Worm (Caenorhabditis elegans) whole organism, L2 larva: ENCODE results near the gene acy-2.

ENCODE experiments used
- F13H6.1 ChIP-seq: sonication (generic microtip); optimal IDR thresholded peaks from 2 replicates; lab custom pipeline; 2016; ENCODE audit warnings: missing genetic modification characterization, missing compliant biosample characterization
- Y55F3AM.14 ChIP-seq: fragments of 200-800 bp; sonication (Bioruptor generic); optimal IDR thresholded peaks from 2 replicates; lab custom pipeline; 2018; ENCODE audit warnings: mild to moderate bottlenecking, missing genetic modification characterization, missing compliant biosample characterization
- ZK546.5 ChIP-seq: sonication (generic microtip); optimal IDR thresholded peaks from 2 replicates; lab custom pipeline; 2017; ENCODE audit warnings: missing biosample characterization, missing genetic modification characterization
- alr-1 ChIP-seq: fragments of 150-350 bp; optimal IDR thresholded peaks from 2 replicates; lab custom pipeline; 2014; ENCODE audit warnings: missing biosample characterization, missing genetic modification characterization
- aly-2 ChIP-seq: fragments of 150-350 bp; optimal IDR thresholded peaks from 2 replicates; lab custom pipeline; 2014; ENCODE audit warnings: missing biosample characterization, missing genetic modification characterization
- ama-1 ChIP-seq: fragments of 150-350 bp; optimal IDR thresholded peaks from 2 replicates; lab custom pipeline; 2018; ENCODE audit warnings: inconsistent platforms
- blmp-1 ChIP-seq: sonication (generic microtip); optimal IDR thresholded peaks from 2 replicates; lab custom pipeline; 2017; ENCODE audit warnings: missing genetic modification characterization, mild to moderate bottlenecking, missing compliant biosample characterization, antibody characterized with exemption, moderate library complexity; ENCODE audit not compliant: insufficient read depth
- ceh-16 ChIP-seq: fragments of 150-350 bp; optimal IDR thresholded peaks from 2 replicates; lab custom pipeline; 2014; ENCODE audit warnings: missing biosample characterization, missing genetic modification characterization
- ceh-82 ChIP-seq: fragments of 150-350 bp; optimal IDR thresholded peaks from 2 replicates; lab custom pipeline; 2014; ENCODE audit warnings: missing biosample characterization, missing genetic modification characterization
- crh-2 ChIP-seq: sonication (generic microtip); optimal IDR thresholded peaks from 2 replicates; lab custom pipeline; 2017; ENCODE audit warnings: missing biosample characterization, missing genetic modification characterization
- dmd-4 ChIP-seq: sonication (generic microtip); optimal IDR thresholded peaks from 2 replicates; lab custom pipeline; 2017; ENCODE audit warnings: missing biosample characterization, missing genetic modification characterization
- egl-27 ChIP-seq: sonication (generic microtip); optimal IDR thresholded peaks from 3 replicates; lab custom pipeline; 2017; ENCODE audit warnings: missing biosample characterization, missing genetic modification reagents, missing genetic modification characterization
- elt-3 ChIP-seq: sonication (generic microtip); optimal IDR thresholded peaks from 2 replicates; lab custom pipeline; 2017; ENCODE audit warnings: missing biosample characterization, missing genetic modification characterization
- fos-1 ChIP-seq: fragments of 150-350 bp; optimal IDR thresholded peaks from 2 replicates; lab custom pipeline; 2014; ENCODE audit warnings: missing biosample characterization, missing genetic modification characterization
- gmeb-1 ChIP-seq: fragments of 150-350 bp; optimal IDR thresholded peaks from 2 replicates; lab custom pipeline; 2014; ENCODE audit warnings: missing biosample characterization, missing genetic modification characterization
- lin-11 ChIP-seq: fragments of 150-350 bp; sonication (generic microtip); optimal IDR thresholded peaks from 2 replicates; lab custom pipeline; 2014; ENCODE audit warnings: missing biosample characterization, missing genetic modification characterization, inconsistent platforms, mixed read lengths
- lin-13 ChIP-seq: fragments of 150-350 bp; optimal IDR thresholded peaks from 2 replicates; lab custom pipeline; 2014; ENCODE audit warnings: missing biosample characterization, missing genetic modification reagents, missing genetic modification characterization
- lin-39 ChIP-seq: fragments of 150-350 bp; optimal IDR thresholded peaks from 2 replicates; lab custom pipeline; 2014; ENCODE audit warnings: missing biosample characterization, missing genetic modification reagents, missing genetic modification characterization
- lsy-2 ChIP-seq, 2 experiments: fragments of 150-350 bp in 1 of 2; sonication (generic microtip) in 1 of 2; optimal IDR thresholded peaks; 2 replicates each; lab custom pipeline; 2014 to 2017; ENCODE audit warnings: missing biosample characterization in 2 of 2, missing genetic modification characterization in 2 of 2
- mab-5 ChIP-seq: fragments of 150-350 bp; optimal IDR thresholded peaks from 2 replicates; lab custom pipeline; 2014; ENCODE audit warnings: missing biosample characterization, missing genetic modification characterization
- mbf-1 ChIP-seq: sonication (generic microtip); optimal IDR thresholded peaks from 2 replicates; lab custom pipeline; 2017; ENCODE audit warnings: missing biosample characterization, missing genetic modification characterization
- mdl-1 ChIP-seq, 2 experiments: fragments of 150-350 bp in 1 of 2; sonication (generic microtip) in 1 of 2; optimal IDR thresholded peaks; 2 replicates each; lab custom pipeline; 2017; ENCODE audit warnings: missing biosample characterization in 2 of 2, missing genetic modification characterization in 2 of 2
- nhr-10 ChIP-seq: sonication (generic microtip); optimal IDR thresholded peaks from 2 replicates; lab custom pipeline; 2017; ENCODE audit warnings: missing biosample characterization, missing genetic modification characterization
- nhr-11 ChIP-seq: fragments of 150-350 bp; optimal IDR thresholded peaks from 2 replicates; lab custom pipeline; 2014; ENCODE audit warnings: missing biosample characterization, missing genetic modification characterization
- nhr-12 ChIP-seq: fragments of 150-350 bp; optimal IDR thresholded peaks from 2 replicates; lab custom pipeline; 2014; ENCODE audit warnings: missing biosample characterization, missing genetic modification characterization
- nhr-129 ChIP-seq: fragments of 150-350 bp; optimal IDR thresholded peaks from 2 replicates; lab custom pipeline; 2014; ENCODE audit warnings: missing biosample characterization, missing genetic modification characterization
- nhr-21 ChIP-seq: fragments of 150-350 bp; optimal IDR thresholded peaks from 2 replicates; lab custom pipeline; 2014; ENCODE audit warnings: missing biosample characterization, missing genetic modification characterization
- nhr-23 ChIP-seq: fragments of 150-350 bp; optimal IDR thresholded peaks from 2 replicates; lab custom pipeline; 2014; ENCODE audit warnings: missing biosample characterization, missing genetic modification reagents, missing genetic modification characterization
- nhr-25 ChIP-seq: fragments of 150-350 bp; sonication (generic microtip); optimal IDR thresholded peaks from 3 replicates; lab custom pipeline; 2014; ENCODE audit warnings: missing biosample characterization, missing genetic modification characterization
- nhr-6 ChIP-seq: fragments of 150-350 bp; optimal IDR thresholded peaks from 2 replicates; lab custom pipeline; 2014; ENCODE audit warnings: missing biosample characterization, missing genetic modification characterization
- nhr-77 ChIP-seq: fragments of 150-350 bp; optimal IDR thresholded peaks from 2 replicates; lab custom pipeline; 2014; ENCODE audit warnings: missing biosample characterization, missing genetic modification characterization
- peb-1 ChIP-seq: fragments of 150-350 bp; optimal IDR thresholded peaks from 2 replicates; lab custom pipeline; 2014; ENCODE audit warnings: missing biosample characterization, missing genetic modification characterization
- sem-4 ChIP-seq: fragments of 150-350 bp; optimal IDR thresholded peaks from 2 replicates; lab custom pipeline; 2014; ENCODE audit warnings: missing biosample characterization, missing genetic modification reagents, missing genetic modification characterization
- sma-3 ChIP-seq: sonication (generic microtip); optimal IDR thresholded peaks from 2 replicates; lab custom pipeline; 2016; ENCODE audit warnings: missing genetic modification reagents, missing genetic modification characterization, missing compliant biosample characterization
- sma-9 ChIP-seq, 2 experiments: fragments of 150-350 bp in 1 of 2; sonication (generic microtip) in 1 of 2; optimal IDR thresholded peaks; 2 replicates each; lab custom pipeline; 2014 to 2016; ENCODE audit warnings: missing genetic modification characterization in 2 of 2, mild to moderate bottlenecking in 1 of 2, missing biosample characterization in 1 of 2, missing compliant biosample characterization in 1 of 2, missing genetic modification reagents in 1 of 2, moderate library complexity in 1 of 2
- snpc-4 ChIP-seq: fragments of 150-350 bp; optimal IDR thresholded peaks from 2 replicates; lab custom pipeline; 2014; ENCODE audit warnings: missing biosample characterization, missing genetic modification characterization
- unc-39 ChIP-seq: fragments of 150-350 bp; optimal IDR thresholded peaks from 2 replicates; lab custom pipeline; 2014; ENCODE audit warnings: missing biosample characterization, missing genetic modification characterization
- unc-55 ChIP-seq: fragments of 150-350 bp; sonication (generic microtip); optimal IDR thresholded peaks from 3 replicates; lab custom pipeline; 2014; ENCODE audit warnings: missing biosample characterization, missing genetic modification reagents, missing genetic modification characterization
- unc-62 ChIP-seq: fragments of 150-350 bp; optimal IDR thresholded peaks from 2 replicates; lab custom pipeline; 2014; ENCODE audit warnings: missing biosample characterization, missing genetic modification reagents, missing genetic modification characterization
- ztf-1 ChIP-seq: fragments of 200-800 bp; sonication (Bioruptor generic); conservative IDR thresholded peaks from 2 replicates; pipeline ENCODE4 v1.3.6; 2022; ENCODE audit warnings: missing genetic modification characterization, missing compliant biosample characterization
- ztf-11 ChIP-seq: sonication (generic microtip); optimal IDR thresholded peaks from 2 replicates; lab custom pipeline; 2017; ENCODE audit warnings: missing biosample characterization, missing genetic modification characterization
- ztf-4 ChIP-seq: fragments of 150-350 bp; optimal IDR thresholded peaks from 2 replicates; lab custom pipeline; 2014; ENCODE audit warnings: missing biosample characterization, missing genetic modification characterization

The acy-2 gene

ce11 chrV:6017630-6018029, 41.8 kb downstream of the acy-2 start, which contains the start of the genes rpt-2 and aps-1 (continued):
- TF ChIP-seq sem-4 (tag; lab: Kevin White, UChicago) (peak; percentile 84), dmd-4 (tag; lab: Kevin White, UChicago) (no peak), sma-9 (GFP tag; optimal IDR thresholded peaks at IDR 0.05; lab: Kevin White, UChicago) (peak; percentile 89), sma-9 (tag; optimal IDR thresholded peaks at IDR 0.05; lab: Kevin White, UChicago) (no peak), elt-3 (no peak), unc-55 (GFP tag; lab: Kevin White, UChicago) (peak; percentile 96), sma-3 (peak; percentile 83), F13H6.1 (tag; lab: Kevin White, UChicago) (peak; percentile 76), nhr-10 (no peak), lin-39 (no peak), aly-2 (tag; lab: Kevin White, UChicago) (no peak), mdl-1 (tag; optimal IDR thresholded peaks at IDR 0.05; lab: Kevin White, UChicago) (peak in 1 of 2 experiments; percentile 18), nhr-23 (no peak), lin-11 (no peak), snpc-4 (tag; lab: Kevin White, UChicago) (peak; percentile 71), crh-2 (tag; lab: Kevin White, UChicago) (peak; percentile 93), ztf-4 (tag; lab: Kevin White, UChicago) (peak; percentile 68), nhr-25 (tag; lab: Kevin White, UChicago) (peak; percentile 68)

ce11 chrV:6018944-6019450, 43.2 kb downstream of the acy-2 start, which contains the start of gene picc-1:
TSS of gene picc-1 (plus strand) at chrV:6018994.
- TF ChIP-seq nhr-129 (tag; lab: Kevin White, UChicago) = no peak
- peak; percentile 28 for TF ChIP-seq nhr-21 (tag; lab: Kevin White, UChicago)
- no peak for TF ChIP-seq sem-4 (tag; lab: Kevin White, UChicago)
- TF ChIP-seq lsy-2 (tag; optimal IDR thresholded peaks at IDR 0.05; lab: Kevin White, UChicago) = peak in 1 of 2 experiments; percentile 32
- peak; percentile 18 for TF ChIP-seq nhr-25 (tag; lab: Kevin White, UChicago)

ce11 chrV:6022076-6022475, 46.3 kb downstream of the acy-2 start:
- no peak for TF ChIP-seq fos-1 (tag; lab: Kevin White, UChicago)
- TF ChIP-seq nhr-25 (tag; lab: Kevin White, UChicago) = peak; percentile 54
- TF ChIP-seq nhr-129 (tag; lab: Kevin White, UChicago) = peak; percentile 51
- no peak for TF ChIP-seq ama-1 (lab: Kevin White, UChicago)
- TF ChIP-seq nhr-21 (tag; lab: Kevin White, UChicago) = peak; percentile 46
- TF ChIP-seq nhr-23 = no peak
- TF ChIP-seq nhr-12 = no peak
- no peak for TF ChIP-seq ZK546.5 (tag; lab: Kevin White, UChicago)
- no peak for TF ChIP-seq nhr-6 (tag; lab: Kevin White, UChicago)

ce11 chrV:6030559-6030975, 54.7 kb downstream of the acy-2 start:
- TF ChIP-seq ztf-1 (no peak), gmeb-1 (tag; lab: Kevin White, UChicago) (no peak), nhr-25 (tag; lab: Kevin White, UChicago) (no peak), aly-2 (tag; lab: Kevin White, UChicago) (no peak), mdl-1 (tag; optimal IDR thresholded peaks at IDR 0.05; lab: Kevin White, UChicago) (peak in 1 of 2 experiments; percentile 64), lin-39 (no peak), sma-3 (no peak), mbf-1 (tag; lab: Kevin White, UChicago) (no peak), nhr-11 (tag; lab: Kevin White, UChicago) (no peak), ceh-82 (no peak), mab-5 (tag; lab: Kevin White, UChicago) (no peak), ceh-16 (tag; lab: Kevin White, UChicago) (no peak), fos-1 (tag; lab: Kevin White, UChicago) (no peak), elt-3 (no peak), unc-55 (GFP tag; lab: Kevin White, UChicago) (peak; percentile 52), ZK546.5 (tag; lab: Kevin White, UChicago) (no peak), snpc-4 (tag; lab: Kevin White, UChicago) (peak; percentile 29), unc-62 (GFP tag; lab: Kevin White, UChicago) (no peak), nhr-12 (no peak), ztf-11 (tag; lab: Kevin White, UChicago) (no peak), nhr-129 (tag; lab: Kevin White, UChicago) (peak; percentile 38), peb-1 (tag; lab: Kevin White, UChicago) (no peak), nhr-23 (no peak), nhr-21 (tag; lab: Kevin White, UChicago) (no peak), sma-9 (GFP tag; optimal IDR thresholded peaks at IDR 0.05; lab: Kevin White, UChicago) (peak; percentile 84), sma-9 (tag; optimal IDR thresholded peaks at IDR 0.05; lab: Kevin White, UChicago) (no peak), unc-39 (tag; lab: Kevin White, UChicago) (no peak), F13H6.1 (tag; lab: Kevin White, UChicago) (peak; percentile 91), blmp-1 (tag; lab: Kevin White, UChicago) (no peak), dmd-4 (tag; lab: Kevin White, UChicago) (no peak), crh-2 (tag; lab: Kevin White, UChicago) (peak; percentile 35), lin-11 (no peak), Y55F3AM.14 (GFP tag; lab: Kevin White, UChicago) (no peak), alr-1 (no peak), nhr-6 (tag; lab: Kevin White, UChicago) (peak; percentile 51), lin-13 (GFP tag; lab: Kevin White, UChicago) (peak; percentile 19), sem-4 (tag; lab: Kevin White, UChicago) (peak; percentile 48), nhr-77 (no peak), egl-27 (tag; lab: Kevin White, UChicago) (peak; percentile 57)
